Fruit fly (Drosophila melanogaster): ENCODE measurements around the gene DPCoAC.

- TF ChIP-seq Dif (GFP tag; optimal IDR thresholded peaks at IDR 0.05; ENCODE audit: partially characterized antibody) (no peak), HLH106 (tag; optimal IDR thresholded peaks at IDR 0.05) (no peak), Rel (GFP tag; optimal IDR thresholded peaks at IDR 0.05) (no peak), Rel (tag; optimal IDR thresholded peaks at IDR 0.05) (no peak), dsf (GFP tag; optimal IDR thresholded peaks at IDR 0.05; ENCODE audit: borderline replicate concordance) (no peak), Hnf4 (GFP tag; optimal IDR thresholded peaks at IDR 0.05) (no peak)
Measured at dm6 chr3R:20552093-20552492, 5.4 kb downstream of the DPCoAC start, which contains the start of gene Stat92E.
